Worm (Caenorhabditis elegans): ENCODE results near the gene stg-2.

DNA sequence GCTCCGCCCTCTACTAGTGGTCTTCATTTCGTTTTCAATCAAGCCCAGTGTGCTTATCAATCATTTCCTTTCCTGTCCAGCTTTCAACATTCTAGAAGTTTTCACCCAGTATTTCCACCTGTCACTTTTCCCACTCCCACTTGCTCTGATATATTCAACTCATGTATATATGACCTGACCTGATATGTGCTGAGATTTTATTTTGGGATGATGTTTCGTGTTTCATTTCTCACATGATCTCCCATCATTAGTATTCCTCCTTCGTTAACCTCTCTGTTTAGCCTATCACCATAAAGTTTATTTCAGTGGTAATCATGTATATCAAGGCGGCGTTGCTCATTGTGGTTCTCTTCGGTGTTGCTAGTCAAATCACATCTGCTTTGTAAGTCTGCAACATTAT is 50.8 kb downstream of the stg-2 start, which contains the start of gene nlp-7:
- TF ChIP-seq unc-62 (GFP tag; optimal IDR thresholded peaks at IDR 0.05): no peak
- TF ChIP-seq ztf-11 (tag; optimal IDR thresholded peaks at IDR 0.05): no peak
- no peak for TF ChIP-seq elt-3 (tag; optimal IDR thresholded peaks at IDR 0.05)
- TF ChIP-seq snpc-4 (tag; optimal IDR thresholded peaks at IDR 0.05): no peak
- no peak for TF ChIP-seq ceh-43 (GFP tag; optimal IDR thresholded peaks at IDR 0.05)
- no peak for TF ChIP-seq lin-13 (tag; optimal IDR thresholded peaks at IDR 0.05)
- TF ChIP-seq hlh-1 (tag; optimal IDR thresholded peaks at IDR 0.05): no peak
